Worm (Caenorhabditis elegans) whole organism, L3 larva: ENCODE data around the gene T25B2.1.

Experiments
- ZK546.5 ChIP-seq: sonication (generic microtip); optimal IDR thresholded peaks from 2 replicates; lab custom pipeline; 2017; ENCODE audit warnings: missing biosample characterization, missing genetic modification characterization
- aly-2 ChIP-seq: fragments of 150-350 bp; optimal IDR thresholded peaks from 2 replicates; lab custom pipeline; 2014; ENCODE audit warnings: missing biosample characterization, missing genetic modification characterization
- ama-1 ChIP-seq: fragments of 150-350 bp; optimal IDR thresholded peaks from 2 replicates; lab custom pipeline; 2018
- elt-2 ChIP-seq: sonication (generic microtip); optimal IDR thresholded peaks from 2 replicates; lab custom pipeline; 2016; ENCODE audit warnings: missing genetic modification reagents, mild to moderate bottlenecking, missing genetic modification characterization, missing compliant biosample characterization
- hmg-11 ChIP-seq: sonication (generic microtip); optimal IDR thresholded peaks from 2 replicates; lab custom pipeline; 2016; ENCODE audit warnings: missing genetic modification characterization, missing compliant biosample characterization
- nhr-237 ChIP-seq: fragments of 150-350 bp; optimal IDR thresholded peaks from 2 replicates; lab custom pipeline; 2014; ENCODE audit warnings: missing biosample characterization, missing genetic modification characterization
- nhr-25 ChIP-seq: sonication (generic microtip); optimal IDR thresholded peaks from 2 replicates; lab custom pipeline; 2017; ENCODE audit warnings: missing biosample characterization, missing genetic modification characterization
- nhr-67 ChIP-seq: fragments of 150-350 bp; optimal IDR thresholded peaks from 2 replicates; lab custom pipeline; 2014; ENCODE audit warnings: missing biosample characterization, missing genetic modification characterization
- tbx-2 ChIP-seq: sonication (generic microtip); optimal IDR thresholded peaks from 2 replicates; lab custom pipeline; 2016; ENCODE audit warnings: mild to moderate bottlenecking, missing genetic modification characterization, missing compliant biosample characterization
- unc-39 ChIP-seq: sonication (generic microtip); optimal IDR thresholded peaks from 4 replicates; lab custom pipeline; 2017; ENCODE audit warnings: missing biosample characterization, missing genetic modification characterization
- zag-1 ChIP-seq: fragments of 150-350 bp; optimal IDR thresholded peaks from 2 replicates; lab custom pipeline; 2014; ENCODE audit warnings: missing biosample characterization, missing genetic modification characterization

DNA sequence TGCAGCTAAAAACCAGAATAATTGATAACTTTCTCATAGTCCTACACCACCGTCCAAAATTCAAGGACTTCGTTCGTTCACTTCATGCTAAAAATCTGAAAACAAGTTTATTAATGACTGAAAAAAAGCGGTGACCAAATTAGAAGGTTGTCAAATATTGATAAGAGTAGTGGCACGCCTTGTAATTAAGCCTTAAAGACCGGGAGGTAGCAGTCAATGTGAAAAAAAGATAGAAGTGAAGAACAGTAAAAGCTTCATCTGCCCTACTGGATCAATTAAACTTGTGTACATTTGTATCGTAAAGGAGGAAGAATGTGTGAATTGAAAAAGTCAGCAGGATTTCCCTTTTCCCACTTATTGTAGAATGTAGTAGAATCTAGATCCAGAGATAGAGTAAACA lies 23.3 kb upstream of the T25B2.1 start, which contains the start of gene tag-275:
- TF ChIP-seq nhr-67 (tag; lab: Kevin White, UChicago): no peak
- no peak for TF ChIP-seq ZK546.5 (tag; lab: Kevin White, UChicago)
- no peak for TF ChIP-seq tbx-2
- no peak for TF ChIP-seq nhr-25 (tag; lab: Kevin White, UChicago)
- no peak for TF ChIP-seq ama-1 (lab: Kevin White, UChicago)
- TF ChIP-seq zag-1: no peak
- no peak for TF ChIP-seq unc-39
- no peak for TF ChIP-seq aly-2 (tag; lab: Kevin White, UChicago)
- no peak for TF ChIP-seq nhr-237 (tag; lab: Kevin White, UChicago)
- TF ChIP-seq hmg-11 (tag; lab: Kevin White, UChicago): no peak
- TF ChIP-seq elt-2 (tag; lab: Kevin White, UChicago): no peak
